Worm (Caenorhabditis elegans) whole organism, L4 larva: ENCODE measurements around the gene F27E5.7.

Source experiments
- Y48G9A.11 ChIP-seq: fragments of 200-800 bp; sonication (Bioruptor generic); IDR thresholded peaks from 2 replicates; pipeline ENCODE4 v1.3.6; 2022; ENCODE audit warnings: missing genetic modification reagents, missing genetic modification characterization, missing compliant biosample characterization
- Y5F2A.4 ChIP-seq: fragments of 200-800 bp; sonication (Bioruptor generic); optimal IDR thresholded peaks from 2 replicates; lab custom pipeline; 2018; ENCODE audit warnings: mild to moderate bottlenecking, missing genetic modification characterization, missing compliant biosample characterization
- aha-1 ChIP-seq: fragments of 150-350 bp; peaks from one replicate; lab custom pipeline; 2014; ENCODE audit warnings: missing biosample characterization, missing genetic modification characterization
- aly-2 ChIP-seq: sonication (generic microtip); optimal IDR thresholded peaks from 2 replicates; lab custom pipeline; 2018; ENCODE audit warnings: missing biosample characterization, missing genetic modification characterization
- arid-1 ChIP-seq: fragments of 200-800 bp; sonication (Bioruptor generic); conservative IDR thresholded peaks from 2 replicates; pipeline ENCODE4 v1.3.6; 2022; ENCODE audit warnings: missing genetic modification reagents, missing genetic modification characterization, missing compliant biosample characterization
- ceh-62 ChIP-seq: sonication (generic microtip); optimal IDR thresholded peaks from 2 replicates; lab custom pipeline; 2017; ENCODE audit warnings: missing biosample characterization, missing genetic modification characterization
- cey-2 ChIP-seq: sonication (generic microtip); optimal IDR thresholded peaks from 3 replicates; lab custom pipeline; 2017; ENCODE audit warnings: missing genetic modification characterization, mild to moderate bottlenecking, missing compliant biosample characterization, antibody characterized with exemption, borderline replicate concordance; ENCODE audit not compliant: insufficient read depth
- daf-16 ChIP-seq, 3 experiments: sonication (generic microtip); optimal IDR thresholded peaks; 2 replicates each; lab custom pipeline; 2016 to 2017; ENCODE audit warnings: missing genetic modification characterization in 3 of 3, missing genetic modification reagents in 3 of 3, mild to moderate bottlenecking in 2 of 3, missing compliant biosample characterization in 2 of 3, missing biosample characterization in 1 of 3, moderate library complexity in 1 of 3
- daf-8 ChIP-seq: fragments of 200-800 bp; sonication (Bioruptor generic); IDR thresholded peaks from 2 replicates; pipeline ENCODE4 v1.3.6; 2022; ENCODE audit warnings: missing genetic modification characterization, missing compliant biosample characterization
- dmd-6 ChIP-seq: fragments of 200-800 bp; sonication (Bioruptor generic); IDR thresholded peaks from 2 replicates; pipeline ENCODE4 v1.3.6; 2022; ENCODE audit warnings: missing genetic modification reagents, missing genetic modification characterization, missing compliant biosample characterization
- dmd-8 ChIP-seq: fragments of 200-800 bp; sonication (Bioruptor generic); IDR thresholded peaks from 2 replicates; pipeline ENCODE4 v1.3.6; 2022; ENCODE audit warnings: missing genetic modification characterization, missing compliant biosample characterization
- dmd-9 ChIP-seq: fragments of 200-800 bp; sonication (Bioruptor generic); IDR thresholded peaks from 2 replicates; pipeline ENCODE4 v1.3.6; 2022; ENCODE audit warnings: missing genetic modification reagents, missing genetic modification characterization, missing compliant biosample characterization
- duxl-1 ChIP-seq: sonication (generic microtip); optimal IDR thresholded peaks from 2 replicates; lab custom pipeline; 2016; ENCODE audit warnings: mild to moderate bottlenecking, missing genetic modification characterization, moderate library complexity, missing compliant biosample characterization; ENCODE audit not compliant: poor library complexity
- egl-43 ChIP-seq: fragments of 200-800 bp; sonication (Bioruptor generic); IDR thresholded peaks from 2 replicates; pipeline ENCODE4 v1.3.6; 2022; ENCODE audit warnings: missing genetic modification reagents, missing genetic modification characterization, missing compliant biosample characterization
- fos-1 ChIP-seq: fragments of 150-350 bp; optimal IDR thresholded peaks from 2 replicates; lab custom pipeline; 2014; ENCODE audit warnings: missing biosample characterization, missing genetic modification characterization
- hlh-11 ChIP-seq: fragments of 200-800 bp; sonication (Bioruptor generic); optimal IDR thresholded peaks from 2 replicates; lab custom pipeline; 2018; ENCODE audit warnings: mild to moderate bottlenecking, missing genetic modification characterization, missing compliant biosample characterization
- hmg-1.1 ChIP-seq: fragments of 200-800 bp; sonication (Bioruptor generic); IDR thresholded peaks from 2 replicates; pipeline ENCODE4 v1.3.6; 2022; ENCODE audit warnings: missing genetic modification reagents, missing genetic modification characterization, missing compliant biosample characterization
- lin-39 ChIP-seq: fragments of 150-350 bp; optimal IDR thresholded peaks from 2 replicates; lab custom pipeline; 2014; ENCODE audit warnings: missing biosample characterization, missing genetic modification reagents, missing genetic modification characterization
- mes-2 ChIP-seq: sonication (generic microtip); optimal IDR thresholded peaks from 2 replicates; lab custom pipeline; 2016; ENCODE audit warnings: missing genotype, mild to moderate bottlenecking, missing genetic modification characterization, missing compliant biosample characterization; ENCODE audit not compliant: poor library complexity, severe bottlenecking
- mxl-3 ChIP-seq: fragments of 200-800 bp; sonication (Bioruptor generic); optimal IDR thresholded peaks from 2 replicates; lab custom pipeline; 2018; ENCODE audit warnings: mild to moderate bottlenecking, missing genetic modification characterization, missing compliant biosample characterization
- nhr-11 ChIP-seq: fragments of 150-350 bp; optimal IDR thresholded peaks from 2 replicates; lab custom pipeline; 2014; ENCODE audit warnings: missing biosample characterization, missing genetic modification characterization
- nhr-111 ChIP-seq: fragments of 200-800 bp; sonication (Bioruptor generic); optimal IDR thresholded peaks from 2 replicates; lab custom pipeline; 2018; ENCODE audit warnings: mild to moderate bottlenecking, missing genetic modification characterization, missing compliant biosample characterization
- nhr-28 ChIP-seq: fragments of 150-350 bp; optimal IDR thresholded peaks from 2 replicates; lab custom pipeline; 2014; ENCODE audit warnings: missing biosample characterization, missing genetic modification characterization
- nhr-41 ChIP-seq: fragments of 200-800 bp; sonication (Bioruptor generic); IDR thresholded peaks from 2 replicates; pipeline ENCODE4 v1.3.6; 2022; ENCODE audit warnings: missing genetic modification reagents, missing genetic modification characterization, missing compliant biosample characterization
- nhr-6 ChIP-seq: fragments of 150-350 bp; optimal IDR thresholded peaks from 2 replicates; lab custom pipeline; 2014; ENCODE audit warnings: missing biosample characterization, missing genetic modification characterization
- nhr-77 ChIP-seq: fragments of 150-350 bp; optimal IDR thresholded peaks from 2 replicates; lab custom pipeline; 2014; ENCODE audit warnings: missing biosample characterization, missing genetic modification characterization
- php-3 ChIP-seq: fragments of 200-800 bp; sonication (Bioruptor generic); IDR thresholded peaks from 2 replicates; pipeline ENCODE4 v1.3.6; 2022; ENCODE audit warnings: missing genetic modification reagents, missing genetic modification characterization, missing compliant biosample characterization
- pqm-1 ChIP-seq: sonication (generic microtip); optimal IDR thresholded peaks from 2 replicates; lab custom pipeline; 2017; ENCODE audit warnings: missing biosample characterization, missing genetic modification characterization
- saeg-2 ChIP-seq: fragments of 200-800 bp; sonication (Bioruptor generic); IDR thresholded peaks from 2 replicates; pipeline ENCODE4 v1.3.6; 2022; ENCODE audit warnings: missing genetic modification reagents, missing genetic modification characterization, missing compliant biosample characterization
- set-16 ChIP-seq: fragments of 200-800 bp; sonication (Bioruptor generic); IDR thresholded peaks from 2 replicates; pipeline ENCODE4 v1.3.6; 2022; ENCODE audit warnings: missing genetic modification reagents, missing genetic modification characterization, missing compliant biosample characterization
- snpc-1.2 ChIP-seq: fragments of 200-800 bp; sonication (Bioruptor generic); IDR thresholded peaks from 2 replicates; pipeline ENCODE4 v1.3.6; 2022; ENCODE audit warnings: missing genetic modification reagents, missing genetic modification characterization, missing compliant biosample characterization
- spr-1 ChIP-seq: sonication (generic microtip); optimal IDR thresholded peaks from 2 replicates; lab custom pipeline; 2016; ENCODE audit warnings: mild to moderate bottlenecking, missing genetic modification characterization, missing compliant biosample characterization
- unc-130 ChIP-seq: sonication (generic microtip); optimal IDR thresholded peaks from 2 replicates; lab custom pipeline; 2016; ENCODE audit warnings: missing genetic modification reagents, missing genetic modification characterization, missing compliant biosample characterization
- unc-62 ChIP-seq, 3 experiments: fragments of 150-350 bp in 1 of 3; sonication (generic microtip); optimal IDR thresholded peaks in 2 of 3; peaks in 1 of 3; 1 replicate in 1 of 3; 2 replicates in 2 of 3; lab custom pipeline; 2014 to 2017; ENCODE audit warnings: missing biosample characterization in 3 of 3, missing genetic modification characterization in 3 of 3, missing genetic modification reagents in 3 of 3, missing genotype in 1 of 3
- zag-1 ChIP-seq: fragments of 150-350 bp; optimal IDR thresholded peaks from 2 replicates; lab custom pipeline; 2014; ENCODE audit warnings: missing biosample characterization, missing genetic modification characterization

The F27E5.7 gene

DNA sequence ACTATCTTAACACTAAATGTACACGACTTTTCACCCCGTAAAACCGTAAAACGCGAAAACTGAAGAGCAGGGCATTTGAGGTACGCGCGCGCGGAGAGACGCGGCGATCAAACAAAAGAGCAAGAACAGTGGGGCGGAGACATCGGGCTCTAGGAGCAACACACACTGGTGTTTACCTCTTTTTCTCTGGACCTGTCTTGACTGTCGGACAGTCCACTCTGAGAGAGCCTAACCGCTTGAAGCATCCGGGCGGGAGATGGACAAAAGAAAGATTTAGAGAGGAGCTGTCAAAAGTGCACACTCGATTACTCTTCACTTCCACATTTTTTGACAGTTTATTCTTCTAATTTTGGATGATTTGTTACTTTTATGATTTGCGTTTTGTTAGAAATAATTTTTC, 14.2 kb downstream of the F27E5.7 start:
- TF ChIP-seq nhr-11 (tag; lab: Kevin White, UChicago) (no peak), aha-1 (tag; lab: Kevin White, UChicago) (peak; percentile 73), daf-16 (GFP tag; optimal IDR thresholded peaks at IDR 0.05; lab: Kevin White, UChicago) (no peak), daf-16 (tag; optimal IDR thresholded peaks at IDR 0.05; lab: Kevin White, UChicago) (no peak), cey-2 (tag; lab: Kevin White, UChicago) (no peak), unc-130 (no peak), fos-1 (tag; lab: Kevin White, UChicago) (no peak), ceh-62 (tag; lab: Kevin White, UChicago) (no peak), unc-62 (GFP tag; optimal IDR thresholded peaks at IDR 0.05 in 1 of 2; lab: Kevin White, UChicago) (peak in 1 of 2 experiments; percentile 76), unc-62 (tag; optimal IDR thresholded peaks at IDR 0.05; lab: Kevin White, UChicago) (no peak)

DNA sequence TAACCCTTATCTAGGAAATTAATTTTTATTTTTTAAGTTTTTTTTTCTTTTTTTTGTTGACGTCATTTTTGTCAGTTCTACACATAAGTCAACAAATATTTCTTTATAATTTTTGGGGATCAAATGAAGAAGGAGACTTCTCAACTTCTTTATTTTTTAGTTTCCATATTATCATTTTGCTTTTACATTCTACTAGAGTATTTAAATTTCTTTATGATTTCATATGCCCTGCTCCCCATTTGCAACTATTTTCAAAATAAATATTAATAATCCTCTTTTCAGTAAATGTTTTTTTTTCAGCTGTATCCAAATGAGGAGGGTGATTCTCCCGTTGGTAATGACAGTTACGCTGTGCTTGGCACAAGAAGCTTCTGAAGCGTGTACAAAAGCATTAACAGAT, 14.8 kb downstream of the F27E5.7 start, which contains the start of gene phg-1:
phg-1 (plus strand) TSS at position 301 of the 400 bp plus-strand sequence.
- TF ChIP-seq dmd-8 (GFP tag; lab: Robert Waterston, UW): no peak
- TF ChIP-seq arid-1 (GFP tag; lab: Robert Waterston, UW): no peak
- no peak for TF ChIP-seq nhr-111 (GFP tag; lab: Kevin White, UChicago)
- TF ChIP-seq ceh-62 (tag; lab: Kevin White, UChicago): no peak

DNA sequence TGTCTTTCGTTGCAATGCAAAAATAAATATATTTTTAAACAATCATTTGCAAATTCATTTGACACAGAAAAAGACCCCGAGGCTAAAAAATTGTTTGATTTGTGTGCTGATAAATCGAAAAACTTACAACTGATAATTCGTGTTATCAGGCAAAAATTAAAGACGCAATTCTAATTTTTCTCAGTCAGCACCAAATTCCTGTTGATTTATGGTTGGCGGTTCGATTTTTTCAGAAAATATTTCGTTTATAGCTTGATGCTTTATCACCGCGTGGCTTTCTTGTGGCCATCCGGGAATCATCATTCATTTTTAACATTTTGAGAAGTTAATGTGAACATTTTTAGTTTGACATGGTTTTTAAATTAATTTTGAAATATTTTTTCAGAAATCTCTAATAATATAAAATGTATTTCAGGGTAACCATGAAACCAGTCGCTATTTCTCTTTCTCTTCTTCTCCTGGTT, 16.6 kb downstream of the F27E5.7 start, which contains the start of gene asah-2:
asah-2 (plus strand) TSS at position 414 of the 464 bp plus-strand sequence.
- TF ChIP-seq php-3 (0 out of 2 replicates have a peak, but pooled peaks have one; percentile 24), mxl-3 (GFP tag; lab: Kevin White, UChicago) (peak; percentile 66), hlh-11 (peak; percentile 8), pqm-1 (peak; percentile 77), nhr-28 (tag; lab: Kevin White, UChicago) (peak; percentile 41), egl-43 (GFP tag; lab: Robert Waterston, UW) (no peak), saeg-2 (GFP tag; lab: Robert Waterston, UW) (no peak), dmd-6 (GFP tag; lab: Robert Waterston, UW) (peak; percentile 63)

DNA sequence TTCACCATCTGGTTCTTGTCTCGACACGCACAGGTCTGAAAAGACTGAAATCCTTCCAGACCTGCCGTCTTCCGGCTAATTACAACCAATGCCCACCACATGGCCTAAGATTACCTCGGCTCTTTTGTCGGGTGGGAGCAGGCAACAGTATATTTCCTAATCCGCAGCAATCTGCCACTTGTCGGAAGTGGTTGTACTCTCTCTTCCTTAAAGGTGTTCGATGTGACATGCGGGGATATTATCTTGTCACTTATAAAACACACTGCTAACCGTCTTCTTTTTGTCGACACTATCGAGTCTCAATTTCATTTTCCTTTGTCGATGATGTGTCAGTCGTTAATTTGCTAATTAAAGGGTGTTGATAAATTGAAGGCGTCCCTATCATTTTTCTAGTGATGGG, 21.5 kb downstream of the F27E5.7 start, which contains the start of gene F27E5.3:
F27E5.3 (minus strand) TSS at position 101 of the 400 bp plus-strand sequence.
- TF ChIP-seq unc-62 (GFP tag; optimal IDR thresholded peaks at IDR 0.05 in 1 of 2; lab: Kevin White, UChicago) (peak in 1 of 2 experiments; percentile 70), unc-62 (tag; optimal IDR thresholded peaks at IDR 0.05; lab: Kevin White, UChicago) (no peak), nhr-77 (tag; lab: Kevin White, UChicago) (no peak)

DNA sequence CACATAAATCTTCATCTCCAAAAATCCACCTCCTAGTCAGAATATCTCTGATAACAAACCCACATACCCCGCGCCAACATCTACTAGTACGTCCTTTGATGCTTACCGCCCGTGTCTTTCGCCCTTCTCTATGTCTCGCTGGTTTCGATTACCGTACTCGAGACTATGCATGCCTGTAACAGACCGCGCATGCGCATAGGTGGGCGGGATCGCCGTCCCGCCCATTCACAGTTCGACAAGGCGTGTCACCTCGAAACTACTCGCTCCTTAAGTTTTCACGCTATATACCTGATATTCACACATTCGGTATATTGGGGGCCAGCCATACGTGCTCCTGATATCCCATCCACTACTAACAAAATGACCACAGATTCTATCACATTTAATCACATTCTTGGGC, 23.9 kb downstream of the F27E5.7 start, which contains the start of gene pax-3:
pax-3 (plus strand) TSS at position 83 of the 400 bp plus-strand sequence.
- TF ChIP-seq unc-62 (GFP tag; optimal IDR thresholded peaks at IDR 0.05 in 1 of 2; lab: Kevin White, UChicago) (peak in 1 of 2 experiments; percentile 3), unc-62 (tag; optimal IDR thresholded peaks at IDR 0.05; lab: Kevin White, UChicago) (no peak), nhr-6 (no peak), hmg-1.1 (GFP tag; lab: Robert Waterston, UW) (no peak), daf-8 (GFP tag; lab: Robert Waterston, UW) (no peak), Y48G9A.11 (GFP tag; lab: Robert Waterston, UW) (no peak), aha-1 (tag; lab: Kevin White, UChicago) (peak; percentile 88)

DNA sequence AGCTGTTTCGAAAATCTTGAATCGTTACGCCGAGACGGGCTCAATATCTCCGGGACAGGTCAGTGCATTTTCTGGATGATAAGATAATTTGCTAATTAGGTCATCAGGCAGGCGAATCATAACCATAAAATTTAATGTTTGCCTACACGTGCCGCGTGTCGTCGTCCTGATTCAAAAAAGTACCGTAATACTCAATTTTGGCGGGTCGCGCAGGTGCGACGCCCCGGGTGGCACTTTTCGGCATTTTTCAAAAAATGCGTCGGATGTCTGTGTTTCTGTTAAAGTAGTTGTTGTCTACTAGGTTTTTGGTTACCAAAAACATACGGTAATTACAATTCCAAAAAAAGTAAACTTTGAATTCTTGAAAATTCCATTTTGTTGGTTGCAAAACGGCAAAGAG, 24.9 kb downstream of the F27E5.7 start:
- TF ChIP-seq duxl-1 (tag; lab: Kevin White, UChicago): no peak
- no peak for TF ChIP-seq aly-2 (tag; lab: Kevin White, UChicago)
- TF ChIP-seq set-16: no peak
- no peak for TF ChIP-seq zag-1 (tag; lab: Kevin White, UChicago)
- TF ChIP-seq Y5F2A.4 (GFP tag; lab: Kevin White, UChicago): no peak
- TF ChIP-seq nhr-41 (GFP tag; lab: Robert Waterston, UW): no peak
- TF ChIP-seq daf-16 (GFP tag; optimal IDR thresholded peaks at IDR 0.05; lab: Kevin White, UChicago): no peak
- TF ChIP-seq daf-16 (tag; optimal IDR thresholded peaks at IDR 0.05; lab: Kevin White, UChicago): no peak
- TF ChIP-seq dmd-9: no peak
- no peak for TF ChIP-seq mes-2 (tag; lab: Kevin White, UChicago)
- TF ChIP-seq spr-1 (tag; lab: Kevin White, UChicago): no peak
- TF ChIP-seq lin-39 (tag; lab: Kevin White, UChicago): no peak
- no peak for TF ChIP-seq snpc-1.2 (GFP tag; lab: Robert Waterston, UW)
